Fruit fly (Drosophila melanogaster) whole organism, wandering third instar larva: ENCODE data around the gene IleRS.

Source experiments
- Dif ChIP-seq: fragments of 200-275, 200-300 bp; sonication (Bioruptor generic); optimal IDR thresholded peaks from 2 replicates; lab custom pipeline; 2018; ENCODE audit warnings: missing biosample characterization, missing genetic modification characterization; ENCODE audit not compliant: partially characterized antibody
- br ChIP-seq: fragments of 200-800 bp; sonication (Bioruptor generic); optimal IDR thresholded peaks from 2 replicates; lab custom pipeline; 2016; ENCODE audit warnings: missing biosample characterization, missing genetic modification characterization
- fru ChIP-seq: fragments of 200-800 bp; sonication (Bioruptor generic); optimal IDR thresholded peaks from 3 replicates; lab custom pipeline; 2016; ENCODE audit warnings: missing biosample characterization, mild to moderate bottlenecking, missing genetic modification characterization
- tai ChIP-seq: sonication (Bioruptor generic); optimal IDR thresholded peaks from 2 replicates; lab custom pipeline; 2016; ENCODE audit warnings: missing biosample characterization, missing genetic modification characterization

dm6 chr3L:22275989-22276388 lies 12.5 kb upstream of the IleRS start:
- no peak for TF ChIP-seq Dif (GFP tag; lab: Kevin White, UChicago)
- TF ChIP-seq tai (GFP tag; lab: Kevin White, UChicago) = no peak
- no peak for TF ChIP-seq br (GFP tag; lab: Kevin White, UChicago)
- no peak for TF ChIP-seq fru
